Worm (Caenorhabditis elegans) whole organism, midembryonic: ENCODE results near the gene srxa-7.

Experiments
- T22C8.4 ChIP-seq: fragments of 200-800 bp; sonication (Bioruptor generic); IDR thresholded peaks from 2 replicates; pipeline ENCODE4 v1.3.6; 2022; ENCODE audit warnings: missing genetic modification characterization, missing compliant biosample characterization
- cog-1 ChIP-seq: sonication (generic microtip); optimal IDR thresholded peaks from 2 replicates; lab custom pipeline; 2016; ENCODE audit warnings: missing genetic modification characterization, missing compliant biosample characterization
- flt-1 ChIP-seq: fragments of 200-800 bp; sonication (Bioruptor generic); IDR thresholded peaks from 2 replicates; pipeline ENCODE4 v1.3.6; 2022; ENCODE audit warnings: missing genetic modification characterization, missing compliant biosample characterization
- klf-2 ChIP-seq: fragments of 200-800 bp; sonication (Bioruptor generic); conservative IDR thresholded peaks from 2 replicates; pipeline ENCODE4 v1.3.6; 2022; ENCODE audit warnings: missing genetic modification reagents, missing genetic modification characterization, missing compliant biosample characterization
- med-1 ChIP-seq: sonication (generic microtip); optimal IDR thresholded peaks from 2 replicates; lab custom pipeline; 2017; ENCODE audit warnings: missing genetic modification characterization, mild to moderate bottlenecking, missing compliant biosample characterization, antibody characterized with exemption, missing genetic modification reagents; ENCODE audit not compliant: insufficient read depth
- ref-1 ChIP-seq: fragments of 200-800 bp; sonication (Bioruptor generic); conservative IDR thresholded peaks from 2 replicates; pipeline ENCODE4 v1.3.6; 2022; ENCODE audit warnings: missing genetic modification reagents, missing genetic modification characterization, missing compliant biosample characterization
- tab-1 ChIP-seq: fragments of 200-800 bp; sonication (Bioruptor generic); IDR thresholded peaks from 2 replicates; pipeline ENCODE4 v1.3.6; 2022; ENCODE audit warnings: missing genetic modification characterization, missing compliant biosample characterization
- ztf-23 ChIP-seq: fragments of 200-800 bp; sonication (Bioruptor generic); IDR thresholded peaks from 2 replicates; pipeline ENCODE4 v1.3.6; 2022; ENCODE audit warnings: missing genetic modification reagents, missing genetic modification characterization, missing compliant biosample characterization
- ztf-29 ChIP-seq: fragments of 200-800 bp; sonication (Bioruptor generic); IDR thresholded peaks from 2 replicates; pipeline ENCODE4 v1.3.6; 2022; ENCODE audit warnings: missing genetic modification reagents, missing genetic modification characterization, missing compliant biosample characterization

The srxa-7 gene

ce11 chrV:16307253-16307652, at the start of gene srxa-7:
TSS of gene srxa-7 (plus strand) at chrV:16307553.
- no peak for TF ChIP-seq med-1
- no peak for TF ChIP-seq ztf-29
- TF ChIP-seq ref-1, result no peak
- TF ChIP-seq klf-2 (GFP tag; lab: Robert Waterston, UW), result no peak
- TF ChIP-seq tab-1 (GFP tag; lab: Robert Waterston, UW), result no peak
- no peak for TF ChIP-seq flt-1 (GFP tag; lab: Robert Waterston, UW)
- no peak for TF ChIP-seq T22C8.4
- no peak for TF ChIP-seq ztf-23 (GFP tag; lab: Robert Waterston, UW)
- no peak for TF ChIP-seq cog-1 (tag; lab: Kevin White, UChicago)

- no peak for TF ChIP-seq flt-1 (GFP tag; lab: Robert Waterston, UW)
These were observed 49.2 kb upstream of the srxa-7 start, which contains the start of gene nhr-218 for ce11 chrV:16258142-16258541. TSS of gene nhr-218 (plus strand) at chrV:16258442.

- TF ChIP-seq ztf-23 (GFP tag; lab: Robert Waterston, UW) (no peak), T22C8.4 (no peak), flt-1 (GFP tag; lab: Robert Waterston, UW) (no peak), ref-1 (no peak), tab-1 (GFP tag; lab: Robert Waterston, UW) (no peak)
These were observed 47.7 kb upstream of the srxa-7 start, which contains the start of gene nhr-127 for ce11 chrV:16259684-16260083. TSS of gene nhr-127 (plus strand) at chrV:16259984.

- no peak for TF ChIP-seq T22C8.4
- no peak for TF ChIP-seq klf-2 (GFP tag; lab: Robert Waterston, UW)
- no peak for TF ChIP-seq med-1
- TF ChIP-seq cog-1 (tag; lab: Kevin White, UChicago), result no peak
- no peak for TF ChIP-seq ref-1
- no peak for TF ChIP-seq ztf-29
- no peak for TF ChIP-seq flt-1 (GFP tag; lab: Robert Waterston, UW)
- no peak for TF ChIP-seq ztf-23 (GFP tag; lab: Robert Waterston, UW)
- TF ChIP-seq tab-1 (GFP tag; lab: Robert Waterston, UW), result no peak
These were observed 40.8 kb upstream of the srxa-7 start, which contains the start of gene T13F3.4 for ce11 chrV:16266514-16266913. TSS of gene T13F3.4 (minus strand) at chrV:16266614.

- TF ChIP-seq ztf-29 (no peak), cog-1 (tag; lab: Kevin White, UChicago) (no peak)
These were observed 37.8 kb upstream of the srxa-7 start, which contains the start of the genes fbxa-2 and T13F3.8 for ce11 chrV:16269556-16269955. TSS of gene fbxa-2 (minus strand) at chrV:16269656. TSS of gene T13F3.8 (plus strand) at chrV:16269800.

- TF ChIP-seq ref-1 (no peak), klf-2 (GFP tag; lab: Robert Waterston, UW) (no peak), flt-1 (GFP tag; lab: Robert Waterston, UW) (no peak), T22C8.4 (no peak), ztf-23 (GFP tag; lab: Robert Waterston, UW) (no peak), ztf-29 (no peak), tab-1 (GFP tag; lab: Robert Waterston, UW) (no peak)
These were observed 36.2 kb upstream of the srxa-7 start, which contains the start of gene T13F3.6 for ce11 chrV:16271121-16271520. TSS of gene T13F3.6 (minus strand) at chrV:16271221.

- TF ChIP-seq tab-1 (GFP tag; lab: Robert Waterston, UW), result no peak
- TF ChIP-seq ztf-23 (GFP tag; lab: Robert Waterston, UW), result no peak
- TF ChIP-seq ref-1, result no peak
- no peak for TF ChIP-seq klf-2 (GFP tag; lab: Robert Waterston, UW)
- TF ChIP-seq med-1, result no peak
- TF ChIP-seq ztf-29, result no peak
- no peak for TF ChIP-seq cog-1 (tag; lab: Kevin White, UChicago)
- TF ChIP-seq flt-1 (GFP tag; lab: Robert Waterston, UW), result no peak
- TF ChIP-seq T22C8.4, result no peak
These were observed 32.0 kb upstream of the srxa-7 start, which contains the start of gene pacl-1 for ce11 chrV:16275347-16275746. TSS of gene pacl-1 (minus strand) at chrV:16275447.

ce11 chrV:16277918-16278317, 29.4 kb upstream of the srxa-7 start, which contains the start of gene cyp-37B1:
TSS of gene cyp-37B1 (plus strand) at chrV:16278116.
- TF ChIP-seq cog-1 (tag; lab: Kevin White, UChicago), result no peak

ce11 chrV:16282147-16282546, 25.2 kb upstream of the srxa-7 start, which contains the start of gene F28G4.2:
TSS of gene F28G4.2 (minus strand) at chrV:16282321.
- TF ChIP-seq ref-1 (no peak), klf-2 (GFP tag; lab: Robert Waterston, UW) (no peak), tab-1 (GFP tag; lab: Robert Waterston, UW) (no peak), ztf-29 (no peak), med-1 (no peak)

ce11 chrV:16285794-16286193, 21.6 kb upstream of the srxa-7 start, which contains the start of gene F28G4.4:
TSS of gene F28G4.4 (minus strand) at chrV:16285894.
- TF ChIP-seq tab-1 (GFP tag; lab: Robert Waterston, UW) (no peak), ztf-29 (no peak), ztf-23 (GFP tag; lab: Robert Waterston, UW) (no peak), T22C8.4 (no peak), ref-1 (no peak)

ce11 chrV:16287619-16288018, 19.7 kb upstream of the srxa-7 start, which contains the start of gene F28G4.3:
TSS of gene F28G4.3 (minus strand) at chrV:16287719.
- TF ChIP-seq cog-1 (tag; lab: Kevin White, UChicago) (no peak), T22C8.4 (no peak), med-1 (no peak), klf-2 (GFP tag; lab: Robert Waterston, UW) (no peak)

ce11 chrV:16292409-16292808, 14.9 kb upstream of the srxa-7 start, which contains the start of gene oac-5:
TSS of gene oac-5 (plus strand) at chrV:16292709.
- TF ChIP-seq med-1, result no peak
- no peak for TF ChIP-seq ztf-29
- TF ChIP-seq ref-1, result no peak
- TF ChIP-seq klf-2 (GFP tag; lab: Robert Waterston, UW), result no peak
- TF ChIP-seq T22C8.4, result no peak
- TF ChIP-seq flt-1 (GFP tag; lab: Robert Waterston, UW), result no peak
- TF ChIP-seq cog-1 (tag; lab: Kevin White, UChicago), result no peak
- no peak for TF ChIP-seq tab-1 (GFP tag; lab: Robert Waterston, UW)
- TF ChIP-seq ztf-23 (GFP tag; lab: Robert Waterston, UW), result no peak
